Worm (Caenorhabditis elegans): ENCODE data around the gene F31A3.3.

The F31A3.3 gene

ce11 chrX:17509048-17509776 lies 24.7 kb downstream of the F31A3.3 start:
- 0 out of 2 replicates have a peak, but pooled peaks have one; percentile 38 for TF ChIP-seq php-3 (GFP tag; IDR thresholded peaks at IDR 0.05)
- TF ChIP-seq ceh-44 (GFP tag; IDR thresholded peaks at IDR 0.05), result no peak
- no peak for TF ChIP-seq Y48G9A.11 (GFP tag; IDR thresholded peaks at IDR 0.05)
- peak; percentile 72 for TF ChIP-seq dmd-6 (GFP tag; IDR thresholded peaks at IDR 0.05)
- peak; percentile 75 for TF ChIP-seq hlh-11 (tag; optimal IDR thresholded peaks at IDR 0.05)
- TF ChIP-seq aha-1 (tag), result peak; percentile 95
- TF ChIP-seq nhr-10 (tag; optimal IDR thresholded peaks at IDR 0.05), result no peak
- no peak for TF ChIP-seq zip-11 (GFP tag; IDR thresholded peaks at IDR 0.05)
- peak; percentile 18 for TF ChIP-seq hlh-30 (tag; optimal IDR thresholded peaks at IDR 0.05; ENCODE audit: insufficient read depth)
- peak in 1 of 2 experiments; percentile 30 for TF ChIP-seq daf-16 (GFP tag; optimal IDR thresholded peaks at IDR 0.05)
- TF ChIP-seq daf-16 (tag; optimal IDR thresholded peaks at IDR 0.05), result peak; percentile 99
- TF ChIP-seq nhr-28 (tag; optimal IDR thresholded peaks at IDR 0.05), result peak; percentile 78
- 0 out of 2 replicates have a peak, but pooled peaks have one; percentile 8 for TF ChIP-seq hmg-1.1 (GFP tag; IDR thresholded peaks at IDR 0.05)
- TF ChIP-seq nhr-102 (tag; optimal IDR thresholded peaks at IDR 0.05), result peak; percentile 10
- peak in 1 of 2 experiments; percentile 82 for TF ChIP-seq unc-62 (GFP tag; optimal IDR thresholded peaks at IDR 0.05 in 1 of 2)
- TF ChIP-seq unc-62 (tag; optimal IDR thresholded peaks at IDR 0.05), result no peak
- peak; percentile 51 for TF ChIP-seq pqm-1 (tag; optimal IDR thresholded peaks at IDR 0.05)
- TF ChIP-seq mdl-1 (tag; optimal IDR thresholded peaks at IDR 0.05), result peak in 1 of 2 experiments; percentile 61
- peak; percentile 80 for TF ChIP-seq dve-1 (tag; optimal IDR thresholded peaks at IDR 0.05; ENCODE audit: insufficient read depth)

ce11 chrX:17508137-17508536 lies 25.7 kb downstream of the F31A3.3 start:
- TF ChIP-seq saeg-2 (GFP tag; IDR thresholded peaks at IDR 0.05) (no peak), daf-8 (GFP tag; IDR thresholded peaks at IDR 0.05) (no peak), ztf-11 (tag; optimal IDR thresholded peaks at IDR 0.05) (no peak), rbr-2 (tag; optimal IDR thresholded peaks at IDR 0.05) (no peak), hmg-1.1 (GFP tag; IDR thresholded peaks at IDR 0.05) (no peak), egl-43 (GFP tag; IDR thresholded peaks at IDR 0.05) (no peak), nhr-28 (tag; optimal IDR thresholded peaks at IDR 0.05) (no peak), Y105C5A.15 (GFP tag; IDR thresholded peaks at IDR 0.05) (no peak), nhr-6 (tag; optimal IDR thresholded peaks at IDR 0.05) (no peak), mxl-3 (GFP tag; optimal IDR thresholded peaks at IDR 0.05) (no peak), set-16 (GFP tag; IDR thresholded peaks at IDR 0.05) (no peak), F26F4.8 (GFP tag; conservative IDR thresholded peaks at IDR 0.05) (no peak), ces-1 (GFP tag; optimal IDR thresholded peaks at IDR 0.05) (no peak), T26A8.4 (GFP tag; IDR thresholded peaks at IDR 0.05) (no peak), nhr-77 (tag; optimal IDR thresholded peaks at IDR 0.05) (no peak), lin-1 (GFP tag; IDR thresholded peaks at IDR 0.05) (no peak), pqm-1 (tag; optimal IDR thresholded peaks at IDR 0.05) (no peak), egl-27 (tag; optimal IDR thresholded peaks at IDR 0.05) (no peak), arid-1 (GFP tag; conservative IDR thresholded peaks at IDR 0.05) (no peak)

- no peak for TF ChIP-seq skn-1 (tag; optimal IDR thresholded peaks at IDR 0.05)
- peak; percentile 29 for TF ChIP-seq lin-13 (GFP tag; optimal IDR thresholded peaks at IDR 0.05)
- TF ChIP-seq unc-39 (tag; optimal IDR thresholded peaks at IDR 0.05), result no peak
- no peak for TF ChIP-seq ztf-11 (tag; optimal IDR thresholded peaks at IDR 0.05)
- no peak for TF ChIP-seq ceh-82 (tag; optimal IDR thresholded peaks at IDR 0.05)
- peak; percentile 80 for TF ChIP-seq dve-1 (tag; optimal IDR thresholded peaks at IDR 0.05; ENCODE audit: insufficient read depth)
- no peak for TF ChIP-seq lim-7 (GFP tag; IDR thresholded peaks at IDR 0.05)
- TF ChIP-seq R02D3.7 (tag; optimal IDR thresholded peaks at IDR 0.05), result no peak
- no peak for TF ChIP-seq Y75B8A.6 (GFP tag; IDR thresholded peaks at IDR 0.05)
- peak; percentile 68 for TF ChIP-seq pha-4 (GFP tag; IDR thresholded peaks at IDR 0.05)
- TF ChIP-seq pha-4 (tag; optimal IDR thresholded peaks at IDR 0.05), result no peak
- TF ChIP-seq ama-1 (optimal IDR thresholded peaks at IDR 0.05), result no peak
- TF ChIP-seq pqm-1 (tag; optimal IDR thresholded peaks at IDR 0.05), result no peak
- peak; percentile 93 for TF ChIP-seq nhr-11 (tag; optimal IDR thresholded peaks at IDR 0.05)
- TF ChIP-seq jun-1 (tag; optimal IDR thresholded peaks at IDR 0.05), result no peak
- TF ChIP-seq spr-1 (tag; optimal IDR thresholded peaks at IDR 0.05), result no peak
- TF ChIP-seq tra-1 (GFP tag; IDR thresholded peaks at IDR 0.05), result peak; percentile 92
- TF ChIP-seq egl-43 (GFP tag; IDR thresholded peaks at IDR 0.05), result no peak
- TF ChIP-seq rbr-2 (tag; optimal IDR thresholded peaks at IDR 0.05), result peak; percentile 84
These were observed 28.2 kb downstream of the F31A3.3 start for ce11 chrX:17505547-17506181.
